Worm (Caenorhabditis elegans) whole organism, L4 larva: Measurements from ENCODE around the gene igcm-4.
A peak's percentile ranks its signal among the peaks of the same experiment; 100 is the strongest.

Experiments
- D1046.2 ChIP-seq: fragments of 200-800 bp; sonication (Bioruptor generic); IDR thresholded peaks from 2 replicates; pipeline ENCODE4 v1.3.6; 2022; ENCODE audit warnings: missing genetic modification characterization, missing compliant biosample characterization
- F44E2.7 ChIP-seq: fragments of 200-800 bp; sonication (Bioruptor generic); IDR thresholded peaks from 2 replicates; pipeline ENCODE4 v2.1.2; 2022; ENCODE audit warnings: missing genetic modification characterization, missing compliant biosample characterization
- R02D3.7 ChIP-seq: fragments of 150-350 bp; sonication (generic microtip); optimal IDR thresholded peaks from 3 replicates; lab custom pipeline; 2014; ENCODE audit warnings: missing biosample characterization, missing genetic modification characterization
- T26A8.4 ChIP-seq: fragments of 200-800 bp; sonication (Bioruptor generic); IDR thresholded peaks from 2 replicates; pipeline ENCODE4 v1.3.6; 2022; ENCODE audit warnings: missing genetic modification characterization, missing compliant biosample characterization
- ZK546.5 ChIP-seq, 2 experiments: sonication (generic microtip); optimal IDR thresholded peaks; 2 replicates each; lab custom pipeline; 2017; ENCODE audit warnings: missing biosample characterization in 2 of 2, missing genetic modification characterization in 2 of 2
- aha-1 ChIP-seq: fragments of 150-350 bp; peaks from one replicate; lab custom pipeline; 2014; ENCODE audit warnings: missing biosample characterization, missing genetic modification characterization
- ama-1 ChIP-seq: fragments of 150-350 bp; optimal IDR thresholded peaks from 2 replicates; lab custom pipeline; 2014; ENCODE audit warnings: inconsistent platforms, mixed read lengths
- attf-4 ChIP-seq: sonication (generic microtip); optimal IDR thresholded peaks from 3 replicates; lab custom pipeline; 2017; ENCODE audit warnings: missing biosample characterization, missing genetic modification characterization
- ceh-20 ChIP-seq: fragments of 200-800 bp; sonication (Bioruptor generic); IDR thresholded peaks from 2 replicates; pipeline ENCODE4 v1.3.6; 2022; ENCODE audit warnings: missing genetic modification reagents, missing genetic modification characterization, missing compliant biosample characterization
- ceh-28 ChIP-seq: fragments of 150-350 bp; optimal IDR thresholded peaks from 2 replicates; lab custom pipeline; 2014; ENCODE audit warnings: missing biosample characterization, missing genetic modification reagents, missing genetic modification characterization
- ceh-44 ChIP-seq: fragments of 200-800 bp; sonication (Bioruptor generic); IDR thresholded peaks from 2 replicates; pipeline ENCODE4 v1.3.6; 2022; ENCODE audit warnings: missing genetic modification reagents, missing genetic modification characterization, missing compliant biosample characterization
- ceh-62 ChIP-seq: sonication (generic microtip); optimal IDR thresholded peaks from 2 replicates; lab custom pipeline; 2017; ENCODE audit warnings: missing biosample characterization, missing genetic modification characterization
- ctbp-1 ChIP-seq: fragments of 200-800 bp; sonication (Bioruptor generic); IDR thresholded peaks from 2 replicates; pipeline ENCODE4 v1.3.6; 2022; ENCODE audit warnings: missing genetic modification reagents, missing genetic modification characterization, missing compliant biosample characterization
- daf-19 ChIP-seq: fragments of 200-800 bp; sonication (Bioruptor generic); conservative IDR thresholded peaks from 2 replicates; pipeline ENCODE4 v1.3.6; 2022; ENCODE audit warnings: missing genetic modification characterization, missing compliant biosample characterization
- dmd-6 ChIP-seq: fragments of 200-800 bp; sonication (Bioruptor generic); IDR thresholded peaks from 2 replicates; pipeline ENCODE4 v1.3.6; 2022; ENCODE audit warnings: missing genetic modification reagents, missing genetic modification characterization, missing compliant biosample characterization
- dpl-1 ChIP-seq: fragments of 150-350 bp; optimal IDR thresholded peaks from 2 replicates; lab custom pipeline; 2014; ENCODE audit warnings: missing biosample characterization, missing genetic modification reagents, missing genetic modification characterization
- duxl-1 ChIP-seq: sonication (generic microtip); optimal IDR thresholded peaks from 2 replicates; lab custom pipeline; 2016; ENCODE audit warnings: mild to moderate bottlenecking, missing genetic modification characterization, moderate library complexity, missing compliant biosample characterization; ENCODE audit not compliant: poor library complexity
- dve-1 ChIP-seq: sonication (generic microtip); optimal IDR thresholded peaks from 2 replicates; lab custom pipeline; 2017; ENCODE audit warnings: antibody characterized with exemption, mild to moderate bottlenecking, missing genetic modification characterization, missing compliant biosample characterization; ENCODE audit not compliant: insufficient read depth
- egl-43 ChIP-seq: fragments of 200-800 bp; sonication (Bioruptor generic); IDR thresholded peaks from 2 replicates; pipeline ENCODE4 v1.3.6; 2022; ENCODE audit warnings: missing genetic modification reagents, missing genetic modification characterization, missing compliant biosample characterization
- fos-1 ChIP-seq: fragments of 150-350 bp; optimal IDR thresholded peaks from 2 replicates; lab custom pipeline; 2014; ENCODE audit warnings: missing biosample characterization, missing genetic modification characterization
- hif-1 ChIP-seq, 2 experiments: sonication (generic microtip); optimal IDR thresholded peaks; 2 replicates each; lab custom pipeline; 2016 to 2017; ENCODE audit warnings: missing compliant biosample characterization in 2 of 2, missing genetic modification characterization in 2 of 2, missing genetic modification reagents in 2 of 2, missing genotype in 2 of 2, mild to moderate bottlenecking in 1 of 2
- hlh-30 ChIP-seq: sonication (generic microtip); optimal IDR thresholded peaks from 2 replicates; lab custom pipeline; 2017; ENCODE audit warnings: antibody characterized with exemption, mild to moderate bottlenecking, missing genetic modification characterization, missing compliant biosample characterization; ENCODE audit not compliant: insufficient read depth
- hmg-1.1 ChIP-seq: fragments of 200-800 bp; sonication (Bioruptor generic); IDR thresholded peaks from 2 replicates; pipeline ENCODE4 v1.3.6; 2022; ENCODE audit warnings: missing genetic modification reagents, missing genetic modification characterization, missing compliant biosample characterization
- jun-1 ChIP-seq: fragments of 150-350 bp; optimal IDR thresholded peaks from 2 replicates; lab custom pipeline; 2014; ENCODE audit warnings: missing biosample characterization, missing genetic modification reagents, missing genetic modification characterization
- lin-1 ChIP-seq: fragments of 200-800 bp; sonication (Bioruptor generic); IDR thresholded peaks from 2 replicates; pipeline ENCODE4 v1.3.6; 2022; ENCODE audit warnings: missing genetic modification reagents, missing genetic modification characterization, missing compliant biosample characterization
- lin-13 ChIP-seq: fragments of 150-350 bp; optimal IDR thresholded peaks from 2 replicates; lab custom pipeline; 2014; ENCODE audit warnings: missing biosample characterization, missing genetic modification reagents, missing genetic modification characterization
- lin-38 ChIP-seq: fragments of 200-800 bp; sonication (Bioruptor generic); IDR thresholded peaks from 2 replicates; pipeline ENCODE4 v1.3.6; 2022; ENCODE audit warnings: missing genetic modification reagents, missing genetic modification characterization, missing compliant biosample characterization
- lsy-2 ChIP-seq, 2 experiments: fragments of 150-350 bp in 1 of 2; sonication (generic microtip) in 1 of 2; optimal IDR thresholded peaks; 2 replicates each; lab custom pipeline; 2014 to 2017; ENCODE audit warnings: missing biosample characterization in 2 of 2, missing genetic modification characterization in 2 of 2
- madf-5 ChIP-seq, 2 experiments: fragments of 200-800 bp; sonication (Bioruptor generic); IDR thresholded peaks; 2 replicates each; pipeline ENCODE4 v1.3.6; 2022; ENCODE audit warnings: missing compliant biosample characterization in 2 of 2, missing genetic modification characterization in 2 of 2
- mdl-1 ChIP-seq, 2 experiments: fragments of 150-350 bp in 1 of 2; sonication (generic microtip) in 1 of 2; optimal IDR thresholded peaks; 2 replicates each; lab custom pipeline; 2014 to 2017; ENCODE audit warnings: missing biosample characterization in 2 of 2, missing genetic modification characterization in 2 of 2
- mep-1 ChIP-seq: fragments of 150-350 bp; sonication (generic microtip); optimal IDR thresholded peaks from 3 replicates; lab custom pipeline; 2014; ENCODE audit warnings: missing biosample characterization, missing genetic modification characterization
- mes-2 ChIP-seq: sonication (generic microtip); optimal IDR thresholded peaks from 2 replicates; lab custom pipeline; 2016; ENCODE audit warnings: missing genotype, mild to moderate bottlenecking, missing genetic modification characterization, missing compliant biosample characterization; ENCODE audit not compliant: poor library complexity, severe bottlenecking
- mxl-2 ChIP-seq: fragments of 200-800 bp; sonication (Bioruptor generic); conservative IDR thresholded peaks from 2 replicates; pipeline ENCODE4 v1.3.6; 2022; ENCODE audit warnings: missing genetic modification reagents, missing genetic modification characterization, missing compliant biosample characterization
- nhr-111 ChIP-seq: fragments of 200-800 bp; sonication (Bioruptor generic); optimal IDR thresholded peaks from 2 replicates; lab custom pipeline; 2018; ENCODE audit warnings: mild to moderate bottlenecking, missing genetic modification characterization, missing compliant biosample characterization
- nhr-237 ChIP-seq: sonication (generic microtip); optimal IDR thresholded peaks from 2 replicates; lab custom pipeline; 2017; ENCODE audit warnings: missing biosample characterization, missing genetic modification characterization
- nhr-25 ChIP-seq: sonication (generic microtip); optimal IDR thresholded peaks from 2 replicates; lab custom pipeline; 2017; ENCODE audit warnings: missing genetic modification characterization, mild to moderate bottlenecking, missing compliant biosample characterization, antibody characterized with exemption, moderate library complexity, borderline replicate concordance; ENCODE audit not compliant: insufficient read depth
- nhr-28 ChIP-seq: fragments of 150-350 bp; optimal IDR thresholded peaks from 2 replicates; lab custom pipeline; 2014; ENCODE audit warnings: missing biosample characterization, missing genetic modification characterization
- nhr-48 ChIP-seq: sonication (generic microtip); optimal IDR thresholded peaks from 2 replicates; lab custom pipeline; 2016; ENCODE audit warnings: mild to moderate bottlenecking, missing genetic modification characterization, missing compliant biosample characterization
- nhr-6 ChIP-seq: fragments of 150-350 bp; optimal IDR thresholded peaks from 2 replicates; lab custom pipeline; 2014; ENCODE audit warnings: missing biosample characterization, missing genetic modification characterization
- nhr-76 ChIP-seq: fragments of 150-350 bp; optimal IDR thresholded peaks from 2 replicates; lab custom pipeline; 2014; ENCODE audit warnings: missing biosample characterization, missing genetic modification characterization
- nhr-77 ChIP-seq: fragments of 150-350 bp; optimal IDR thresholded peaks from 2 replicates; lab custom pipeline; 2014; ENCODE audit warnings: missing biosample characterization, missing genetic modification characterization
- php-3 ChIP-seq: fragments of 200-800 bp; sonication (Bioruptor generic); IDR thresholded peaks from 2 replicates; pipeline ENCODE4 v1.3.6; 2022; ENCODE audit warnings: missing genetic modification reagents, missing genetic modification characterization, missing compliant biosample characterization
- pqm-1 ChIP-seq: sonication (generic microtip); optimal IDR thresholded peaks from 2 replicates; lab custom pipeline; 2017; ENCODE audit warnings: missing biosample characterization, missing genetic modification characterization
- rbr-2 ChIP-seq: sonication (generic microtip); optimal IDR thresholded peaks from 2 replicates; lab custom pipeline; 2016; ENCODE audit warnings: missing genotype, missing genetic modification characterization, missing compliant biosample characterization
- saeg-2 ChIP-seq: fragments of 200-800 bp; sonication (Bioruptor generic); IDR thresholded peaks from 2 replicates; pipeline ENCODE4 v1.3.6; 2022; ENCODE audit warnings: missing genetic modification reagents, missing genetic modification characterization, missing compliant biosample characterization
- set-16 ChIP-seq: fragments of 200-800 bp; sonication (Bioruptor generic); IDR thresholded peaks from 2 replicates; pipeline ENCODE4 v1.3.6; 2022; ENCODE audit warnings: missing genetic modification reagents, missing genetic modification characterization, missing compliant biosample characterization
- snpc-1.2 ChIP-seq: fragments of 200-800 bp; sonication (Bioruptor generic); IDR thresholded peaks from 2 replicates; pipeline ENCODE4 v1.3.6; 2022; ENCODE audit warnings: missing genetic modification reagents, missing genetic modification characterization, missing compliant biosample characterization
- snpc-4 ChIP-seq: fragments of 150-350 bp; optimal IDR thresholded peaks from 2 replicates; lab custom pipeline; 2014; ENCODE audit warnings: missing biosample characterization, missing genetic modification characterization
- spr-3 ChIP-seq: fragments of 200-800 bp; sonication (Bioruptor generic); optimal IDR thresholded peaks from 2 replicates; lab custom pipeline; 2018; ENCODE audit warnings: mild to moderate bottlenecking, missing genetic modification characterization, missing compliant biosample characterization
- vab-7 ChIP-seq: fragments of 200-800 bp; sonication (Bioruptor generic); IDR thresholded peaks from 2 replicates; pipeline ENCODE4 v1.3.6; 2022; ENCODE audit warnings: missing genetic modification reagents, missing genetic modification characterization, missing compliant biosample characterization
- zfp-2 ChIP-seq: sonication (generic microtip); optimal IDR thresholded peaks from 2 replicates; lab custom pipeline; 2016; ENCODE audit warnings: mild to moderate bottlenecking, missing genetic modification characterization, missing compliant biosample characterization
- zfp-3 ChIP-seq: fragments of 200-800 bp; sonication (Bioruptor generic); conservative IDR thresholded peaks from 2 replicates; pipeline ENCODE4 v1.3.6; 2022; ENCODE audit warnings: missing genetic modification reagents, missing genetic modification characterization, missing compliant biosample characterization

Gene igcm-4

DNA sequence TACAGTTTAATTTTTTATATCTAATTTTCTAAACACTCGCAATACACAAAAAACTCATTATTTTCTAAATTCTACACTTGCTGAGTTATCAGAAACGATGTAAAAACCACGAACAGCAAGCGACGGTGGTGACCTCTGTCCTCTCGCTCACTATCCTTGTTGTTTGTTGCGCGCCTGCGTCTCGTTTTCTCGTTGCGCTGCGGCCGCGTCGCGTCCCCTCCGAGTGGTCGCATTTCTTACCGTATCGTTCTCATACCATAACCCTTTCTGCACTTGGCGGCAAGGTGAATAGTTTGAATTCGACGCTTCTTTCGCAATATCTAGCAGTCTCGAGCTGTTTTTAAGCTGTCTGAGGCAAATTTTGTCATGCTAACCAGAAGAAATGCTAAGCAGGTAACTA is 43.3 kb upstream of the igcm-4 start, which contains the start of gene lsy-2:
lsy-2 (plus strand) TSS at position 271 of the 400 bp plus-strand sequence.
- TF ChIP-seq ceh-62 (tag; lab: Kevin White, UChicago), result no peak
- TF ChIP-seq nhr-77 (tag; lab: Kevin White, UChicago), result no peak
- TF ChIP-seq jun-1, result no peak
- TF ChIP-seq ceh-44, result no peak
- TF ChIP-seq lin-1 (GFP tag; lab: Robert Waterston, UW), result no peak
- TF ChIP-seq hlh-30 (tag; lab: Kevin White, UChicago), result peak; percentile 65
- TF ChIP-seq aha-1 (tag; lab: Kevin White, UChicago), result peak; percentile 64
- TF ChIP-seq dmd-6, result peak; percentile 50
- no peak for TF ChIP-seq php-3 (GFP tag; lab: Robert Waterston, UW)
- no peak for TF ChIP-seq nhr-48
- no peak for TF ChIP-seq attf-4 (tag; lab: Kevin White, UChicago)
- TF ChIP-seq hif-1 (tag; optimal IDR thresholded peaks at IDR 0.05; lab: Kevin White, UChicago), result peak in 1 of 2 experiments; percentile 41
- no peak for TF ChIP-seq saeg-2 (GFP tag; lab: Robert Waterston, UW)
- TF ChIP-seq ceh-28, result no peak
- TF ChIP-seq R02D3.7 (tag; lab: Kevin White, UChicago), result no peak
- peak; percentile 57 for TF ChIP-seq mep-1 (tag; lab: Kevin White, UChicago)
- TF ChIP-seq mxl-2 (GFP tag; lab: Robert Waterston, UW), result no peak
- peak; percentile 86 for TF ChIP-seq nhr-25 (tag; lab: Kevin White, UChicago)
- peak in 1 of 2 experiments; percentile 20 for TF ChIP-seq mdl-1 (tag; optimal IDR thresholded peaks at IDR 0.05; lab: Kevin White, UChicago)
- TF ChIP-seq hmg-1.1 (GFP tag; lab: Robert Waterston, UW), result peak; percentile 52
- no peak for TF ChIP-seq T26A8.4 (GFP tag; lab: Robert Waterston, UW)
- 0 out of 2 replicates have a peak, but pooled peaks have one; percentile 15 for TF ChIP-seq vab-7
- TF ChIP-seq dpl-1 (GFP tag; lab: Kevin White, UChicago), result peak; percentile 72
- TF ChIP-seq pqm-1 (tag; lab: Kevin White, UChicago), result no peak
- TF ChIP-seq D1046.2 (GFP tag; lab: Robert Waterston, UW), result no peak
- TF ChIP-seq nhr-28 (tag; lab: Kevin White, UChicago), result peak; percentile 46
- TF ChIP-seq duxl-1 (tag; lab: Kevin White, UChicago), result peak; percentile 50
- 0 out of 2 replicates have a peak, but pooled peaks have one; percentile 15 for TF ChIP-seq ctbp-1
- TF ChIP-seq nhr-6 (tag; lab: Kevin White, UChicago), result no peak
- TF ChIP-seq dve-1, result peak; percentile 31
- no peak for TF ChIP-seq fos-1 (tag; lab: Kevin White, UChicago)
- TF ChIP-seq mes-2, result peak; percentile 75
- no peak for TF ChIP-seq zfp-3 (GFP tag; lab: Robert Waterston, UW)
- no peak for TF ChIP-seq spr-3
- no peak for TF ChIP-seq ceh-20 (GFP tag; lab: Robert Waterston, UW)
- no peak for TF ChIP-seq F44E2.7
- no peak for TF ChIP-seq zfp-2 (tag; lab: Kevin White, UChicago)
- TF ChIP-seq ZK546.5 (tag; optimal IDR thresholded peaks at IDR 0.05; lab: Kevin White, UChicago), result no peak
- TF ChIP-seq lin-38 (GFP tag; lab: Robert Waterston, UW), result no peak
- TF ChIP-seq set-16 (GFP tag; lab: Robert Waterston, UW), result 0 out of 2 replicates have a peak, but pooled peaks have one; percentile 30
- TF ChIP-seq nhr-237 (tag; lab: Kevin White, UChicago), result no peak
- no peak for TF ChIP-seq egl-43 (GFP tag; lab: Robert Waterston, UW)
- TF ChIP-seq snpc-4 (tag; lab: Kevin White, UChicago), result no peak
- TF ChIP-seq rbr-2, result peak; percentile 19
- TF ChIP-seq nhr-111 (GFP tag; lab: Kevin White, UChicago), result no peak
- no peak for TF ChIP-seq lsy-2 (tag; optimal IDR thresholded peaks at IDR 0.05; lab: Kevin White, UChicago)
- no peak for TF ChIP-seq nhr-76 (tag; lab: Kevin White, UChicago)
- TF ChIP-seq snpc-1.2 (GFP tag; lab: Robert Waterston, UW), result no peak
- no peak for TF ChIP-seq ama-1 (lab: Kevin White, UChicago)
- TF ChIP-seq madf-5 (GFP tag; IDR thresholded peaks at IDR 0.05; lab: Robert Waterston, UW), result no peak
- TF ChIP-seq lin-13 (GFP tag; lab: Kevin White, UChicago), result peak; percentile 72
- TF ChIP-seq daf-19 (GFP tag; lab: Robert Waterston, UW), result no peak
